Fruit fly (Drosophila melanogaster) whole organism, pupa: Measurements from ENCODE around the gene Rlb1.

Experiments used
- CG10348 ChIP-seq: fragments of 200-800 bp; sonication (Bioruptor generic); IDR thresholded peaks from 2 replicates; pipeline ENCODE4 v1.3.6; 2022; ENCODE audit warnings: missing biosample characterization, missing genetic modification characterization
- CG13204 ChIP-seq: fragments of 200-800 bp; sonication (Bioruptor generic); optimal IDR thresholded peaks from 2 replicates; lab custom pipeline; 2018; ENCODE audit warnings: missing biosample characterization, mild to moderate bottlenecking, missing genetic modification characterization, moderate library complexity
- CG17806 ChIP-seq: fragments of 200-800 bp; sonication (Bioruptor generic); optimal IDR thresholded peaks from 2 replicates; lab custom pipeline; 2018; ENCODE audit warnings: missing biosample characterization, mild to moderate bottlenecking, missing genetic modification characterization, moderate library complexity
- CG32121 ChIP-seq: fragments of 200-800 bp; sonication (Bioruptor generic); IDR thresholded peaks from 2 replicates; pipeline ENCODE4 v1.3.6; 2022; ENCODE audit warnings: missing biosample characterization, missing genetic modification characterization
- CG8301 ChIP-seq: fragments of 200-800 bp; sonication (Bioruptor generic); optimal IDR thresholded peaks from 2 replicates; lab custom pipeline; 2018; ENCODE audit warnings: missing biosample characterization, mild to moderate bottlenecking, missing genetic modification characterization

- TF ChIP-seq CG13204 (GFP tag; lab: Kevin White, UChicago) (no peak), CG17806 (tag; lab: Kevin White, UChicago) (peak; percentile 22), CG32121 (GFP tag; lab: Robert Waterston, UW) (no peak), CG8301 (tag; lab: Kevin White, UChicago) (peak; percentile 1), CG10348 (GFP tag; lab: Robert Waterston, UW) (no peak)
Observed at dm6 chr3R:9551013-9551658, 38.0 kb downstream of the Rlb1 start.
